Fruit fly (Drosophila melanogaster): ENCODE results near the gene CG13460.
A peak's percentile ranks its signal among the peaks of the same experiment; 100 is the strongest.

CG13460 gene

dm6 chr3L:15061605-15062004 is at the start of gene CG13460:
Gene CG13460 (minus strand): TSS chr3L:15061705.
- no peak for TF ChIP-seq EcR (GFP tag; optimal IDR thresholded peaks at IDR 0.05)
- no peak for TF ChIP-seq pan (optimal IDR thresholded peaks at IDR 0.05)
- TF ChIP-seq psq (optimal IDR thresholded peaks at IDR 0.05): no peak
- TF ChIP-seq usp (GFP tag; optimal IDR thresholded peaks at IDR 0.05): no peak
- TF ChIP-seq CG8478 (optimal IDR thresholded peaks at IDR 0.05): no peak
- TF ChIP-seq Dll (optimal IDR thresholded peaks at IDR 0.05): no peak

dm6 chr3L:15108948-15109347 is 47.4 kb upstream of the CG13460 start:
- TF ChIP-seq EcR (GFP tag; optimal IDR thresholded peaks at IDR 0.05) (no peak), Dll (optimal IDR thresholded peaks at IDR 0.05) (no peak), usp (GFP tag; optimal IDR thresholded peaks at IDR 0.05) (no peak), pan (optimal IDR thresholded peaks at IDR 0.05) (no peak), CG8478 (optimal IDR thresholded peaks at IDR 0.05) (no peak), psq (optimal IDR thresholded peaks at IDR 0.05) (no peak)

dm6 chr3L:15108524-15108923 is 47.0 kb upstream of the CG13460 start:
- no peak for TF ChIP-seq psq (optimal IDR thresholded peaks at IDR 0.05)
- TF ChIP-seq Dll (optimal IDR thresholded peaks at IDR 0.05): no peak
- no peak for TF ChIP-seq usp (GFP tag; optimal IDR thresholded peaks at IDR 0.05)
- no peak for TF ChIP-seq CG8478 (optimal IDR thresholded peaks at IDR 0.05)
- no peak for TF ChIP-seq EcR (GFP tag; optimal IDR thresholded peaks at IDR 0.05)
- no peak for TF ChIP-seq pan (optimal IDR thresholded peaks at IDR 0.05)

- TF ChIP-seq pan (optimal IDR thresholded peaks at IDR 0.05) (peak; percentile 53), EcR (GFP tag; optimal IDR thresholded peaks at IDR 0.05) (no peak)
Measured at dm6 chr3L:15107776-15108379, 46.4 kb upstream of the CG13460 start.

- no peak for TF ChIP-seq psq (optimal IDR thresholded peaks at IDR 0.05)
- no peak for TF ChIP-seq usp (GFP tag; optimal IDR thresholded peaks at IDR 0.05)
- TF ChIP-seq EcR (GFP tag; optimal IDR thresholded peaks at IDR 0.05): peak in 1 of 2 experiments; percentile 39
- peak; percentile 52 for TF ChIP-seq Dll (optimal IDR thresholded peaks at IDR 0.05)
Measured at dm6 chr3L:15107158-15107775, 45.8 kb upstream of the CG13460 start.

- TF ChIP-seq psq (optimal IDR thresholded peaks at IDR 0.05) (no peak), Dll (optimal IDR thresholded peaks at IDR 0.05) (peak; percentile 48)
Measured at dm6 chr3L:15105566-15106207, 44.2 kb upstream of the CG13460 start, which contains the start of gene CG45071. Gene CG45071 (plus strand): TSS chr3L:15105882.

- no peak for TF ChIP-seq usp (GFP tag; optimal IDR thresholded peaks at IDR 0.05)
- no peak for TF ChIP-seq psq (optimal IDR thresholded peaks at IDR 0.05)
- TF ChIP-seq CG8478 (optimal IDR thresholded peaks at IDR 0.05): no peak
- TF ChIP-seq EcR (GFP tag; optimal IDR thresholded peaks at IDR 0.05): no peak
- no peak for TF ChIP-seq Dll (optimal IDR thresholded peaks at IDR 0.05)
- no peak for TF ChIP-seq pan (optimal IDR thresholded peaks at IDR 0.05)
Measured at dm6 chr3L:15104849-15105555, 43.5 kb upstream of the CG13460 start.

- TF ChIP-seq psq (optimal IDR thresholded peaks at IDR 0.05) (no peak), EcR (GFP tag; optimal IDR thresholded peaks at IDR 0.05) (no peak), CG8478 (optimal IDR thresholded peaks at IDR 0.05) (peak; percentile 21), usp (GFP tag; optimal IDR thresholded peaks at IDR 0.05) (no peak), Dll (optimal IDR thresholded peaks at IDR 0.05) (peak; percentile 65), pan (optimal IDR thresholded peaks at IDR 0.05) (no peak)
Measured at dm6 chr3L:15103988-15104848, 42.7 kb upstream of the CG13460 start.

- TF ChIP-seq usp (GFP tag; optimal IDR thresholded peaks at IDR 0.05) (no peak), EcR (GFP tag; optimal IDR thresholded peaks at IDR 0.05) (no peak), Dll (optimal IDR thresholded peaks at IDR 0.05) (peak; percentile 28), psq (optimal IDR thresholded peaks at IDR 0.05) (no peak)
Measured at dm6 chr3L:15102669-15103309, 41.3 kb upstream of the CG13460 start.

- no peak for TF ChIP-seq psq (optimal IDR thresholded peaks at IDR 0.05)
- TF ChIP-seq EcR (GFP tag; optimal IDR thresholded peaks at IDR 0.05): no peak
- peak; percentile 68 for TF ChIP-seq Dll (optimal IDR thresholded peaks at IDR 0.05)
- TF ChIP-seq CG8478 (optimal IDR thresholded peaks at IDR 0.05): no peak
Measured at dm6 chr3L:15101639-15102413, 40.3 kb upstream of the CG13460 start.
